Worm (Caenorhabditis elegans): Measurements from ENCODE around the gene clec-147.

DNA sequence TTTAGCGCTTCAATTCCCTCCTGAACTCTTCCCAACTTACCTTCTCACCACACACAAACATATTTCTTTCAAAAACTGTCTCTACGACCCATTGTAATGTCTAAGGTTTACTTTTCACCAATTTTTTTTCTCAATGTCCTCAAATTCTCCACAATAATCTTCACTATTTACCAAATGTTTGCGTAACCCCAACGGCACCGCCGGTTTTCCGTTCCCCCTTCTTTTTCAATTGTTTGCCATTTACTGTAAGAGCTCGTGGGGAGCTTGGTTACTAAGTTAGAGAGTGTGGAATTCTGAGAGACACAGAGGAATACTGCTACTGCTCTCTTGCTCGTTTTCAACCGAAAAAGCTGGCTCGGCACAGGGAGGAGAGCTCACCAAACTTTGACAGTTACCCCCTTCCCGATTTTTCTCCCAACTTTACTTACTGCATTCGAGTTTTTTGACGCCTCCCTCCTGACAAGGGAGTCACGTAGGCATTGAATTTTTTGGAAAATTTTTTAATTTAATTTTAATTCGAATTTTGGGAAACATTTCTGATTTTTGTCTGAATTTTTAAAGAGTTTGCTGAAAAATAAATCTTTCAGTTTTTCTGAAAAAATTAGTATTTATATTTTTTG lies 33.0 kb upstream of the clec-147 start:
- TF ChIP-seq ceh-34 (tag; optimal IDR thresholded peaks at IDR 0.05) (no peak), ama-1 (optimal IDR thresholded peaks at IDR 0.05) (no peak), ceh-24 (tag; optimal IDR thresholded peaks at IDR 0.05) (no peak), fkh-10 (GFP tag; optimal IDR thresholded peaks at IDR 0.05) (no peak)

All from whole organism, late embryonic.